Fruit fly (Drosophila melanogaster) whole organism, pupa: ENCODE measurements around the gene Cpr62Bb.

Experiments
- CG10348 ChIP-seq: fragments of 200-800 bp; sonication (Bioruptor generic); IDR thresholded peaks from 2 replicates; pipeline ENCODE4 v1.3.6; 2022; ENCODE audit warnings: missing biosample characterization, missing genetic modification characterization
- CG12605 ChIP-seq: fragments of 200-800 bp; sonication (Bioruptor generic); IDR thresholded peaks from 2 replicates; pipeline ENCODE4 v1.3.6; 2022; ENCODE audit warnings: missing biosample characterization, missing genetic modification characterization
- CG14655 ChIP-seq: fragments of 200-800 bp; sonication (Bioruptor generic); optimal IDR thresholded peaks from 3 replicates; lab custom pipeline; 2017; ENCODE audit warnings: mild to moderate bottlenecking, missing biosample characterization, missing genetic modification reagents, missing genetic modification characterization
- CG15710 ChIP-seq: fragments of 200-800 bp; sonication (Bioruptor generic); optimal IDR thresholded peaks from 2 replicates; lab custom pipeline; 2018; ENCODE audit warnings: missing biosample characterization, mild to moderate bottlenecking, missing genetic modification characterization, moderate library complexity
- Ets98B ChIP-seq: fragments of 200-800 bp; sonication (Bioruptor generic); IDR thresholded peaks from 2 replicates; pipeline ENCODE4 v1.3.6; 2022; ENCODE audit warnings: missing biosample characterization, missing genetic modification characterization
- Pif1B ChIP-seq: fragments of 200-800 bp; sonication (Bioruptor generic); optimal IDR thresholded peaks from 3 replicates; lab custom pipeline; 2016; ENCODE audit warnings: missing biosample characterization, missing genetic modification characterization
- rn ChIP-seq: fragments of 200-800 bp; sonication (Bioruptor generic); IDR thresholded peaks from 2 replicates; pipeline ENCODE4 v1.3.6; 2022; ENCODE audit warnings: missing biosample characterization, missing genetic modification characterization

DNA sequence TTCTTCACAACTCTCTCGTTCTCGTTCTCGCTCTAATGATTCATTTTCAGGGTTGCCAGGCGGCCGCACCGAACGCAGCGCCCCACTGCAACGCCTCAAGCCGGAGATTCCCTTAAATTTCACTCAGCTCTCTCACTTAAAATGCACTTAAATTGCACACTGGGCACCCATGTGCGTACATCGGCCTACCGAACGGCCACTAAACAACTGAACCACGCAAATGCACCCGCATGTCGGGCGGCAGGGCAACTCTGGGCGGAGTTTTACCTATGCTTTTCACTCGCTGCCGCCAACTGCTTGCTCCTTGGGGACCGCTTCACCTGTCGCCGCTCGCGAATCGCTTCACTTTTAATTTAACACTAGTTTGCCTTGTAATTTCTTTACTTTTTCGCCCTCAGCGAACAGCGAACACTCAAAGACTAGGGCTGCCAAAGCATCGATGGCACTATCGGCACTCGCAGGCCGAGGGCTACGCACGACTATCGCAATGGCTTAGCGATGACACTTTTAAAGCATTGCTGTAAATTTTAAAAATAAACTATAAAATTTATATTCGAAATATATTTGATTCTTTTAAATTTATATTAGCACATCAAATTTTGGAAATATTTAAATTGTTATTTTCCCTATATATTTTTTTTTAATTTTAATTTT lies 27.0 kb upstream of the Cpr62Bb start, which contains the start of gene Rap1:
- TF ChIP-seq Pif1B (no peak), rn (peak; percentile 5), Ets98B (no peak; the same call in 1 of the 2 replicates), CG15710 (tag; lab: Kevin White, UChicago) (no peak), CG12605 (GFP tag; lab: Robert Waterston, UW) (no peak; the same call in 1 of the 2 replicates), CG14655 (GFP tag; lab: Kevin White, UChicago) (peak; percentile 35), CG10348 (GFP tag; lab: Robert Waterston, UW) (no peak)
